Worm (Caenorhabditis elegans) whole organism, L2 larva: ENCODE data around the gene F31D4.2.

ENCODE experiments used
- C34F6.9 ChIP-seq: fragments of 150-350 bp; optimal IDR thresholded peaks from 2 replicates; lab custom pipeline; 2014; ENCODE audit warnings: missing biosample characterization, missing genetic modification characterization
- F13H6.1 ChIP-seq: sonication (generic microtip); optimal IDR thresholded peaks from 2 replicates; lab custom pipeline; 2016; ENCODE audit warnings: missing genetic modification characterization, missing compliant biosample characterization
- R02D3.7 ChIP-seq: fragments of 150-350 bp; optimal IDR thresholded peaks from 2 replicates; lab custom pipeline; 2014; ENCODE audit warnings: missing biosample characterization, missing genetic modification characterization
- Y55F3AM.14 ChIP-seq: fragments of 200-800 bp; sonication (Bioruptor generic); optimal IDR thresholded peaks from 2 replicates; lab custom pipeline; 2018; ENCODE audit warnings: mild to moderate bottlenecking, missing genetic modification characterization, missing compliant biosample characterization
- ZK546.5 ChIP-seq: sonication (generic microtip); optimal IDR thresholded peaks from 2 replicates; lab custom pipeline; 2017; ENCODE audit warnings: missing biosample characterization, missing genetic modification characterization
- alr-1 ChIP-seq: fragments of 150-350 bp; optimal IDR thresholded peaks from 2 replicates; lab custom pipeline; 2014; ENCODE audit warnings: missing biosample characterization, missing genetic modification characterization
- ceh-16 ChIP-seq: fragments of 150-350 bp; optimal IDR thresholded peaks from 2 replicates; lab custom pipeline; 2014; ENCODE audit warnings: missing biosample characterization, missing genetic modification characterization
- ceh-82 ChIP-seq: fragments of 150-350 bp; optimal IDR thresholded peaks from 2 replicates; lab custom pipeline; 2014; ENCODE audit warnings: missing biosample characterization, missing genetic modification characterization
- crh-2 ChIP-seq: sonication (generic microtip); optimal IDR thresholded peaks from 2 replicates; lab custom pipeline; 2017; ENCODE audit warnings: missing biosample characterization, missing genetic modification characterization
- egl-27 ChIP-seq: sonication (generic microtip); optimal IDR thresholded peaks from 3 replicates; lab custom pipeline; 2017; ENCODE audit warnings: missing biosample characterization, missing genetic modification reagents, missing genetic modification characterization
- fos-1 ChIP-seq: fragments of 150-350 bp; optimal IDR thresholded peaks from 2 replicates; lab custom pipeline; 2014; ENCODE audit warnings: missing biosample characterization, missing genetic modification characterization
- gmeb-1 ChIP-seq: fragments of 150-350 bp; optimal IDR thresholded peaks from 2 replicates; lab custom pipeline; 2014; ENCODE audit warnings: missing biosample characterization, missing genetic modification characterization
- lin-11 ChIP-seq: fragments of 150-350 bp; sonication (generic microtip); optimal IDR thresholded peaks from 2 replicates; lab custom pipeline; 2014; ENCODE audit warnings: missing biosample characterization, missing genetic modification characterization, inconsistent platforms, mixed read lengths
- lin-13 ChIP-seq: fragments of 150-350 bp; optimal IDR thresholded peaks from 2 replicates; lab custom pipeline; 2014; ENCODE audit warnings: missing biosample characterization, missing genetic modification reagents, missing genetic modification characterization
- lin-39 ChIP-seq: fragments of 150-350 bp; optimal IDR thresholded peaks from 2 replicates; lab custom pipeline; 2014; ENCODE audit warnings: missing biosample characterization, missing genetic modification reagents, missing genetic modification characterization
- lsy-2 ChIP-seq, 2 experiments: fragments of 150-350 bp in 1 of 2; sonication (generic microtip) in 1 of 2; optimal IDR thresholded peaks; 2 replicates each; lab custom pipeline; 2014 to 2017; ENCODE audit warnings: missing biosample characterization in 2 of 2, missing genetic modification characterization in 2 of 2
- mab-5 ChIP-seq: fragments of 150-350 bp; optimal IDR thresholded peaks from 2 replicates; lab custom pipeline; 2014; ENCODE audit warnings: missing biosample characterization, missing genetic modification characterization
- mbf-1 ChIP-seq: sonication (generic microtip); optimal IDR thresholded peaks from 2 replicates; lab custom pipeline; 2017; ENCODE audit warnings: missing biosample characterization, missing genetic modification characterization
- mdl-1 ChIP-seq, 2 experiments: fragments of 150-350 bp in 1 of 2; sonication (generic microtip) in 1 of 2; optimal IDR thresholded peaks; 2 replicates each; lab custom pipeline; 2017; ENCODE audit warnings: missing biosample characterization in 2 of 2, missing genetic modification characterization in 2 of 2
- nhr-10 ChIP-seq: sonication (generic microtip); optimal IDR thresholded peaks from 2 replicates; lab custom pipeline; 2017; ENCODE audit warnings: missing biosample characterization, missing genetic modification characterization
- nhr-11 ChIP-seq: fragments of 150-350 bp; optimal IDR thresholded peaks from 2 replicates; lab custom pipeline; 2014; ENCODE audit warnings: missing biosample characterization, missing genetic modification characterization
- nhr-12 ChIP-seq: fragments of 150-350 bp; optimal IDR thresholded peaks from 2 replicates; lab custom pipeline; 2014; ENCODE audit warnings: missing biosample characterization, missing genetic modification characterization
- nhr-129 ChIP-seq: fragments of 150-350 bp; optimal IDR thresholded peaks from 2 replicates; lab custom pipeline; 2014; ENCODE audit warnings: missing biosample characterization, missing genetic modification characterization
- nhr-23 ChIP-seq: fragments of 150-350 bp; optimal IDR thresholded peaks from 2 replicates; lab custom pipeline; 2014; ENCODE audit warnings: missing biosample characterization, missing genetic modification reagents, missing genetic modification characterization
- nhr-25 ChIP-seq: fragments of 150-350 bp; sonication (generic microtip); optimal IDR thresholded peaks from 3 replicates; lab custom pipeline; 2014; ENCODE audit warnings: missing biosample characterization, missing genetic modification characterization
- nhr-6 ChIP-seq: fragments of 150-350 bp; optimal IDR thresholded peaks from 2 replicates; lab custom pipeline; 2014; ENCODE audit warnings: missing biosample characterization, missing genetic modification characterization
- nhr-77 ChIP-seq: fragments of 150-350 bp; optimal IDR thresholded peaks from 2 replicates; lab custom pipeline; 2014; ENCODE audit warnings: missing biosample characterization, missing genetic modification characterization
- peb-1 ChIP-seq: fragments of 150-350 bp; optimal IDR thresholded peaks from 2 replicates; lab custom pipeline; 2014; ENCODE audit warnings: missing biosample characterization, missing genetic modification characterization
- sem-4 ChIP-seq: fragments of 150-350 bp; optimal IDR thresholded peaks from 2 replicates; lab custom pipeline; 2014; ENCODE audit warnings: missing biosample characterization, missing genetic modification reagents, missing genetic modification characterization
- skn-1 ChIP-seq: sonication (generic microtip); optimal IDR thresholded peaks from 2 replicates; lab custom pipeline; 2017; ENCODE audit warnings: missing biosample characterization, missing genetic modification characterization
- sma-3 ChIP-seq: sonication (generic microtip); optimal IDR thresholded peaks from 2 replicates; lab custom pipeline; 2016; ENCODE audit warnings: missing genetic modification reagents, missing genetic modification characterization, missing compliant biosample characterization
- snpc-4 ChIP-seq: fragments of 150-350 bp; optimal IDR thresholded peaks from 2 replicates; lab custom pipeline; 2014; ENCODE audit warnings: missing biosample characterization, missing genetic modification characterization
- unc-55 ChIP-seq: fragments of 150-350 bp; sonication (generic microtip); optimal IDR thresholded peaks from 3 replicates; lab custom pipeline; 2014; ENCODE audit warnings: missing biosample characterization, missing genetic modification reagents, missing genetic modification characterization
- unc-62 ChIP-seq: fragments of 150-350 bp; optimal IDR thresholded peaks from 2 replicates; lab custom pipeline; 2014; ENCODE audit warnings: missing biosample characterization, missing genetic modification reagents, missing genetic modification characterization
- zag-1 ChIP-seq: fragments of 150-350 bp; optimal IDR thresholded peaks from 2 replicates; lab custom pipeline; 2014; ENCODE audit warnings: missing biosample characterization, missing genetic modification characterization
- ztf-1 ChIP-seq: fragments of 200-800 bp; sonication (Bioruptor generic); conservative IDR thresholded peaks from 2 replicates; pipeline ENCODE4 v1.3.6; 2022; ENCODE audit warnings: missing genetic modification characterization, missing compliant biosample characterization
- ztf-11 ChIP-seq: sonication (generic microtip); optimal IDR thresholded peaks from 2 replicates; lab custom pipeline; 2017; ENCODE audit warnings: missing biosample characterization, missing genetic modification characterization
- ztf-4 ChIP-seq: fragments of 150-350 bp; optimal IDR thresholded peaks from 2 replicates; lab custom pipeline; 2014; ENCODE audit warnings: missing biosample characterization, missing genetic modification characterization

The F31D4.2 gene

DNA sequence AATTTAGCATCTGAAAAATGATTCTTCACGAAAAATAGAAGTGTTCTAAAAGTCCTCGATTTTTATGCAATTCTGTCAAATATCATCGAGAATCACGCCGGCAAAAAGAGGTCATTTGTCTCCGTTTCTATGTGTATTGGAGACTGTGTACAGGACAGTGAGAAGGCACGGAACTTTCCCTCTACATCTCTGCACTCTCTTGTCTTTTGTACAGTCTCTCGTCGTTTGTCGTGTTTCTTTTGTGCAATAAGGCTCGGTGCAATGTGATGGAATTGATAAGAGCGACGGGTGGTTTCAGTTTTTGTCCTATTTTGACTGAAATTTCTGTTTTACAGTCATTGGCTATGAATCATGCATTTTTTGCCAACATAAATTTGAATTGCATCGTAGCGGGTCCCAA lies 13.5 kb downstream of the F31D4.2 start (continued):
- no peak for TF ChIP-seq F13H6.1 (tag; lab: Kevin White, UChicago)
- TF ChIP-seq egl-27 (tag; lab: Kevin White, UChicago) = no peak
- no peak for TF ChIP-seq lin-11 (tag; lab: Kevin White, UChicago)
- TF ChIP-seq nhr-23 (tag; lab: Kevin White, UChicago) = no peak
- no peak for TF ChIP-seq ztf-11 (tag; lab: Kevin White, UChicago)
- no peak for TF ChIP-seq skn-1 (tag; lab: Kevin White, UChicago)
- no peak for TF ChIP-seq nhr-10 (tag; lab: Kevin White, UChicago)

ce11 chrV:20830409-20830808 lies 14.9 kb downstream of the F31D4.2 start:
- TF ChIP-seq mbf-1 (tag; lab: Kevin White, UChicago) = no peak
- TF ChIP-seq R02D3.7 = no peak
- no peak for TF ChIP-seq ztf-1 (GFP tag; lab: Robert Waterston, UW)
- TF ChIP-seq egl-27 (tag; lab: Kevin White, UChicago) = no peak
- TF ChIP-seq skn-1 (tag; lab: Kevin White, UChicago) = no peak
- no peak for TF ChIP-seq ztf-4 (tag; lab: Kevin White, UChicago)
- TF ChIP-seq lsy-2 (tag; optimal IDR thresholded peaks at IDR 0.05; lab: Kevin White, UChicago) = no peak
- TF ChIP-seq lin-11 (tag; lab: Kevin White, UChicago) = no peak
- TF ChIP-seq unc-62 (GFP tag; lab: Kevin White, UChicago) = no peak
- no peak for TF ChIP-seq snpc-4 (tag; lab: Kevin White, UChicago)
- TF ChIP-seq nhr-11 (tag; lab: Kevin White, UChicago) = no peak
- TF ChIP-seq alr-1 (tag; lab: Kevin White, UChicago) = no peak
- TF ChIP-seq nhr-25 (tag; lab: Kevin White, UChicago) = no peak
- TF ChIP-seq ceh-16 (tag; lab: Kevin White, UChicago) = no peak

DNA sequence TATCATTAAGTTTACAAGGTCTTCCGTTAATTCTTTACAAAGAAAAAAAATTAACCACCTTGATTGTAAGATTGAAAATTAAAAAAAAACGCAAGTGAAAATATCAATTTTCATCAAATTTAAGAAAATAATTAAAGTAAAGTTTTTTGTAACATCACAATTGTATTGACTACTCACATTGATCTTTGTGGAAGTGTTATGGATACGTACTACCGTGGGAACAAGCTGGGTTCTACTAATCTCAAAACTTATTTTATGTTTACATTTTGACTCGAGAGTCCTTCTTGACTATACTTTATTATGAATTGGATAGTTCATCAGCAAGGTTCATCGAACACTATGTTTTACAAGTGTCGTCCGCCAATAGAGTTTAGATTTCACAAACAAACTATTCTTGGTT lies 15.8 kb downstream of the F31D4.2 start, which contains the start of gene num-1:
Gene num-1, plus strand, starts transcription at position 301 of the 400 bp plus-strand sequence.
- TF ChIP-seq nhr-12 (tag; lab: Kevin White, UChicago) (no peak), lin-39 (no peak), nhr-10 (tag; lab: Kevin White, UChicago) (no peak), mab-5 (tag; lab: Kevin White, UChicago) (no peak), nhr-23 (tag; lab: Kevin White, UChicago) (no peak), Y55F3AM.14 (GFP tag; lab: Kevin White, UChicago) (no peak), sem-4 (tag; lab: Kevin White, UChicago) (no peak), peb-1 (tag; lab: Kevin White, UChicago) (no peak), nhr-77 (tag; lab: Kevin White, UChicago) (no peak), alr-1 (tag; lab: Kevin White, UChicago) (no peak), egl-27 (tag; lab: Kevin White, UChicago) (no peak), ZK546.5 (tag; lab: Kevin White, UChicago) (no peak), sma-3 (GFP tag; lab: Kevin White, UChicago) (no peak)
- TF ChIP-seq, all 48 proteins: peak for 0

DNA sequence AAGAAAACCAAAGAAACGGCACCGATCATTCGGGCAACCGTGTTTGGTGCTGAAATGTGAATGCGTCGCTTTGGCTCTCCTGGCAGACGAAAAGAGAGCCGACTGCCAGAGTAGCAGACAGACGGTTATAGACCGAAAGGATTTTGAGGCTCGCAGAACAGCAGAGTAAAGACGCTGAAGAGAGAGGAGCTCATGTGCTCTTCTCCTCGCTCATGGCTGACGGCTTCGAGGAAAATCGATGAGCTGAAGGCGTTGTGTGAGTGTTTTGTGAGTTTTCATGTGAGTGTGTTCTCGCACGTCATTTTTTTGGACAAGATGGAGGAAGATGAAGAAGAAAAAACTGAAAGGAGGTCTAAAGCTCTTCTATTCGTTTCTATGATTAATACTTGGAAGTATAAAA lies 16.5 kb downstream of the F31D4.2 start, which contains the start of gene sbt-1:
Gene sbt-1, minus strand, starts transcription at position 62 of the 400 bp plus-strand sequence.
- TF ChIP-seq ceh-82 (tag; lab: Kevin White, UChicago) (peak; percentile 44), nhr-6 (tag; lab: Kevin White, UChicago) (peak; percentile 78), crh-2 (tag; lab: Kevin White, UChicago) (peak; percentile 74), skn-1 (tag; lab: Kevin White, UChicago) (no peak), lsy-2 (tag; optimal IDR thresholded peaks at IDR 0.05; lab: Kevin White, UChicago) (peak; percentile 40 to 77), fos-1 (peak; percentile 3), C34F6.9 (peak; percentile 93), R02D3.7 (no peak), lin-11 (tag; lab: Kevin White, UChicago) (peak; percentile 83), lin-13 (GFP tag; lab: Kevin White, UChicago) (peak; percentile 55), gmeb-1 (tag; lab: Kevin White, UChicago) (no peak), Y55F3AM.14 (GFP tag; lab: Kevin White, UChicago) (peak; percentile 45), zag-1 (tag; lab: Kevin White, UChicago) (peak; percentile 56), alr-1 (tag; lab: Kevin White, UChicago) (no peak), nhr-129 (peak; percentile 82), F13H6.1 (tag; lab: Kevin White, UChicago) (peak; percentile 26), sem-4 (tag; lab: Kevin White, UChicago) (peak; percentile 30), mdl-1 (tag; optimal IDR thresholded peaks at IDR 0.05; lab: Kevin White, UChicago) (peak in 1 of 2 experiments; percentile 69), unc-55 (GFP tag; lab: Kevin White, UChicago) (peak; percentile 98), egl-27 (tag; lab: Kevin White, UChicago) (peak; percentile 43)
- TF ChIP-seq, all 48 proteins: peak for 16
